Worm (Caenorhabditis elegans): Measurements from ENCODE around the gene nars-2.

- TF ChIP-seq ceh-24 (tag; optimal IDR thresholded peaks at IDR 0.05) (no peak), fkh-6 (tag; optimal IDR thresholded peaks at IDR 0.05) (no peak), npax-4 (tag; optimal IDR thresholded peaks at IDR 0.05) (no peak), ceh-18 (tag; optimal IDR thresholded peaks at IDR 0.05) (no peak), pqm-1 (tag; optimal IDR thresholded peaks at IDR 0.05) (no peak), pha-4 (tag; optimal IDR thresholded peaks at IDR 0.05) (no peak), sox-4 (tag; optimal IDR thresholded peaks at IDR 0.05) (no peak), unc-86 (tag; optimal IDR thresholded peaks at IDR 0.05) (no peak)
Measured at ce11 chrIII:11524073-11524472, 23.5 kb upstream of the nars-2 start.
